Worm (Caenorhabditis elegans) whole organism, young adult: ENCODE data around the gene C36C9.4.

Experiments
- B0261.1 ChIP-seq: sonication (generic microtip); optimal IDR thresholded peaks from 2 replicates; lab custom pipeline; 2016; ENCODE audit warnings: mild to moderate bottlenecking, missing genetic modification characterization, moderate library complexity, missing compliant biosample characterization
- ZK185.1 ChIP-seq: sonication (generic microtip); optimal IDR thresholded peaks from 2 replicates; lab custom pipeline; 2016; ENCODE audit warnings: mild to moderate bottlenecking, missing genetic modification characterization, missing compliant biosample characterization; ENCODE audit not compliant: poor library complexity, severe bottlenecking
- cebp-2 ChIP-seq: fragments of 200-800 bp; sonication (Bioruptor generic); IDR thresholded peaks from 2 replicates; pipeline ENCODE4 v1.3.6; 2022; ENCODE audit warnings: missing genetic modification characterization, missing compliant biosample characterization
- ceh-79 ChIP-seq: sonication (generic microtip); optimal IDR thresholded peaks from 2 replicates; lab custom pipeline; 2017; ENCODE audit warnings: mild to moderate bottlenecking, missing genetic modification characterization, missing compliant biosample characterization
- ceh-91 ChIP-seq: fragments of 200-800 bp; sonication (Bioruptor generic); IDR thresholded peaks from 2 replicates; pipeline ENCODE4 v1.3.6; 2022; ENCODE audit warnings: missing genetic modification reagents, missing genetic modification characterization, missing compliant biosample characterization
- chd-7 ChIP-seq: sonication (generic microtip); optimal IDR thresholded peaks from 2 replicates; lab custom pipeline; 2016; ENCODE audit warnings: mild to moderate bottlenecking, missing genetic modification characterization, moderate library complexity, missing compliant biosample characterization
- die-1 ChIP-seq: sonication (generic microtip); optimal IDR thresholded peaks from 2 replicates; lab custom pipeline; 2016; ENCODE audit warnings: missing genotype, mild to moderate bottlenecking, missing genetic modification characterization, missing compliant biosample characterization
- dox-1 ChIP-seq: fragments of 200-800 bp; sonication (Bioruptor generic); IDR thresholded peaks from 2 replicates; pipeline ENCODE4 v1.3.6; 2022; ENCODE audit warnings: missing genetic modification reagents, missing genetic modification characterization, missing compliant biosample characterization
- hlh-12 ChIP-seq: sonication (generic microtip); optimal IDR thresholded peaks from 2 replicates; lab custom pipeline; 2016; ENCODE audit warnings: missing genetic modification characterization, missing compliant biosample characterization
- hsf-1 ChIP-seq: fragments of 200-800 bp; sonication (Bioruptor generic); IDR thresholded peaks from 2 replicates; pipeline ENCODE4 v1.3.6; 2022; ENCODE audit warnings: missing genetic modification reagents, missing genetic modification characterization, missing compliant biosample characterization
- lsl-1 ChIP-seq: fragments of 200-800 bp; sonication (Bioruptor generic); optimal IDR thresholded peaks from 2 replicates; lab custom pipeline; 2018; ENCODE audit warnings: mild to moderate bottlenecking, missing genetic modification characterization, moderate library complexity, missing compliant biosample characterization
- mcd-1 ChIP-seq: fragments of 200-800 bp; sonication (Bioruptor generic); IDR thresholded peaks from 2 replicates; pipeline ENCODE4 v1.3.6; 2022; ENCODE audit warnings: missing genetic modification reagents, missing genetic modification characterization, missing compliant biosample characterization
- nfya-2 ChIP-seq: fragments of 200-800 bp; sonication (Bioruptor generic); IDR thresholded peaks from 2 replicates; pipeline ENCODE4 v1.3.6; 2022; ENCODE audit warnings: missing genetic modification reagents, missing genetic modification characterization, missing compliant biosample characterization
- repo-1 ChIP-seq: sonication (generic microtip); optimal IDR thresholded peaks from 2 replicates; lab custom pipeline; 2017; ENCODE audit warnings: mild to moderate bottlenecking, missing genetic modification characterization, missing compliant biosample characterization
- rpc-1 ChIP-seq, 2 experiments: fragments of 150-350 bp in 1 of 2; sonication (generic microtip) in 1 of 2; optimal IDR thresholded peaks; 2 replicates each; lab custom pipeline; 2014 to 2018; ENCODE audit warnings: missing biosample characterization in 1 of 2, missing genetic modification characterization in 1 of 2, missing genetic modification reagents in 1 of 2, missing genotype in 1 of 2
- somi-1 ChIP-seq: fragments of 200-800 bp; sonication (Bioruptor generic); optimal IDR thresholded peaks from 2 replicates; lab custom pipeline; 2018; ENCODE audit warnings: mild to moderate bottlenecking, missing genetic modification characterization, missing compliant biosample characterization
- tbp1 ChIP-seq: fragments of 200-800 bp; sonication (Bioruptor generic); optimal IDR thresholded peaks from 2 replicates; lab custom pipeline; 2018; ENCODE audit warnings: mild to moderate bottlenecking, missing genetic modification characterization, missing compliant biosample characterization
- tlf-1 ChIP-seq: fragments of 200-800 bp; sonication (Bioruptor generic); optimal IDR thresholded peaks from 2 replicates; lab custom pipeline; 2018; ENCODE audit warnings: mild to moderate bottlenecking, missing genetic modification characterization, missing compliant biosample characterization
- zim-3 ChIP-seq: sonication (generic microtip); optimal IDR thresholded peaks from 2 replicates; lab custom pipeline; 2017; ENCODE audit warnings: mild to moderate bottlenecking, missing genetic modification characterization, moderate library complexity, missing compliant biosample characterization

The C36C9.4 gene

ce11 chrX:1655207-1655606 lies 41.6 kb downstream of the C36C9.4 start, which contains the start of gene tbx-32 (continued):
- TF ChIP-seq ZK185.1 (tag; lab: Kevin White, UChicago) (no peak), mcd-1 (no peak)
- TF ChIP-seq, all 124 proteins: peak for 0

- no peak for TF ChIP-seq tlf-1 (GFP tag; lab: Kevin White, UChicago)
- no peak for TF ChIP-seq lsl-1 (GFP tag; lab: Kevin White, UChicago)
- TF ChIP-seq rpc-1 (optimal IDR thresholded peaks at IDR 0.05; lab: Kevin White, UChicago), result peak; percentile 35
- TF ChIP-seq rpc-1 (tag; optimal IDR thresholded peaks at IDR 0.05; lab: Kevin White, UChicago), result peak; percentile 67
- peak; percentile 25 for TF ChIP-seq B0261.1 (tag; lab: Kevin White, UChicago)
- TF ChIP-seq, all 124 proteins: peak for 2
These were observed 42.6 kb downstream of the C36C9.4 start, which contains the start of gene ZK380.6 for ce11 chrX:1654146-1654545. ZK380.6 (plus strand) TSS chrX:1654446.

ce11 chrX:1651668-1652067 lies 45.1 kb downstream of the C36C9.4 start, which contains the start of gene ZK380.4:
ZK380.4 (minus strand) TSS chrX:1651994.
- TF ChIP-seq ceh-79 (tag; lab: Kevin White, UChicago) (no peak), nfya-2 (no peak), repo-1 (tag; lab: Kevin White, UChicago) (no peak), hsf-1 (no peak), dox-1 (no peak), somi-1 (GFP tag; lab: Kevin White, UChicago) (no peak), chd-7 (tag; lab: Kevin White, UChicago) (no peak), tbp1 (GFP tag; lab: Kevin White, UChicago) (no peak), ceh-91 (GFP tag; lab: Robert Waterston, UW) (no peak), zim-3 (tag; lab: Kevin White, UChicago) (no peak), cebp-2 (GFP tag; lab: Robert Waterston, UW) (no peak), hlh-12 (tag; lab: Kevin White, UChicago) (no peak), die-1 (tag; lab: Kevin White, UChicago) (no peak)
